Worm (Caenorhabditis elegans) whole organism, young adult: ENCODE data around the gene C44C10.3.

Experiments
- C06A6.2 ChIP-seq: fragments of 200-800 bp; sonication (Bioruptor generic); conservative IDR thresholded peaks from 2 replicates; pipeline ENCODE4 v1.3.6; 2022; ENCODE audit warnings: missing genetic modification characterization, missing compliant biosample characterization
- T07F8.4 ChIP-seq: sonication (generic microtip); optimal IDR thresholded peaks from 2 replicates; lab custom pipeline; 2016; ENCODE audit warnings: mild to moderate bottlenecking, missing genetic modification characterization, moderate library complexity, missing compliant biosample characterization
- Y53F4B.3 ChIP-seq: fragments of 200-800 bp; sonication (Bioruptor generic); IDR thresholded peaks from 2 replicates; pipeline ENCODE4 v1.3.6; 2022; ENCODE audit warnings: missing genetic modification reagents, missing genetic modification characterization, missing compliant biosample characterization
- athp-1 ChIP-seq: sonication (generic microtip); optimal IDR thresholded peaks from 2 replicates; lab custom pipeline; 2017; ENCODE audit warnings: mild to moderate bottlenecking, missing genetic modification characterization, missing compliant biosample characterization
- attf-6 ChIP-seq: fragments of 200-800 bp; sonication (Bioruptor generic); IDR thresholded peaks from 2 replicates; pipeline ENCODE4 v1.3.6; 2022; ENCODE audit warnings: missing genetic modification reagents, missing genetic modification characterization, missing compliant biosample characterization
- hrde-1 ChIP-seq: sonication (generic microtip); optimal IDR thresholded peaks from 2 replicates; lab custom pipeline; 2016; ENCODE audit warnings: missing genetic modification characterization, mild to moderate bottlenecking, missing compliant biosample characterization, moderate library complexity, missing genotype, missing genetic modification reagents, borderline replicate concordance
- madf-3 ChIP-seq: fragments of 200-800 bp; sonication (Bioruptor generic); IDR thresholded peaks from 2 replicates; pipeline ENCODE4 v1.3.6; 2022; ENCODE audit warnings: missing genetic modification reagents, missing genetic modification characterization, missing compliant biosample characterization
- nfyb-1 ChIP-seq: fragments of 200-800 bp; sonication (Bioruptor generic); IDR thresholded peaks from 2 replicates; pipeline ENCODE4 v1.3.6; 2022; ENCODE audit warnings: missing genetic modification reagents, missing genetic modification characterization, missing compliant biosample characterization
- nhr-80 ChIP-seq: sonication (generic microtip); optimal IDR thresholded peaks from 2 replicates; lab custom pipeline; 2016; ENCODE audit warnings: missing genetic modification characterization, missing compliant biosample characterization
- snpc-1.1 ChIP-seq: sonication (generic microtip); optimal IDR thresholded peaks from 2 replicates; lab custom pipeline; 2017; ENCODE audit warnings: missing genetic modification characterization, mild to moderate bottlenecking, missing compliant biosample characterization, antibody characterized with exemption, moderate library complexity, missing genotype, missing genetic modification reagents; ENCODE audit not compliant: insufficient read depth
- snpc-4 ChIP-seq, 5 experiments: fragments of 150-350 bp in 1 of 5; sonication (generic microtip) in 4 of 5; optimal IDR thresholded peaks; 2 replicates each; lab custom pipeline; 2014 to 2018; ENCODE audit warnings: missing genetic modification characterization in 5 of 5, missing biosample characterization in 3 of 5, antibody characterized with exemption in 2 of 5, mild to moderate bottlenecking in 2 of 5, missing compliant biosample characterization in 2 of 5, missing genotype in 2 of 5, moderate library complexity in 2 of 5, missing genetic modification reagents in 1 of 5
- tbx-9 ChIP-seq: sonication (generic microtip); optimal IDR thresholded peaks from 2 replicates; lab custom pipeline; 2016; ENCODE audit warnings: borderline replicate concordance, missing genetic modification characterization, inconsistent platforms, missing compliant biosample characterization
- zfh-2 ChIP-seq: fragments of 200-800 bp; sonication (Bioruptor generic); conservative IDR thresholded peaks from 2 replicates; pipeline ENCODE4 v1.3.6; 2022; ENCODE audit warnings: missing genetic modification reagents, missing genetic modification characterization, missing compliant biosample characterization

DNA sequence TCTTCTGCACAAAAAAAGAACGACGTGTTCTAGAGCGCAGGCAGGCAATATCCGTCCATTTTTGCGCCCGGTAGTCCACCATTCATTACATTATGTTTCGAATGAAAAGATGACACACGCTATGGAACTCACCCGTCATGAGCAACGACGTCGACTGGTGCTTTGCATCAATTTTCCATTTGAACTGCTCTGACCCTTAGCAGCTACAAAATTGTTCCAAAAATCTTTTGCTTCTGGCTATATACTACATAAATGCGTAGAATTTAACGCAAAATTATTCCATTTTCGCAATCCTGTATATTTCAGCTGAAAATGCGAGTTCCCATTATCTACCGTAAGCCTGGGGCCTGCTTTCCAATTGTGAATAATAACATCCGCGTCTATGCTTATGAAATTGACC is 44.0 kb upstream of the C44C10.3 start, which contains the start of gene T04F8.3:
- TF ChIP-seq athp-1 (tag; lab: Kevin White, UChicago) (no peak), tbx-9 (tag; lab: Kevin White, UChicago) (no peak), T07F8.4 (tag; lab: Kevin White, UChicago) (no peak), madf-3 (GFP tag; lab: Robert Waterston, UW) (no peak), C06A6.2 (no peak), snpc-1.1 (tag; lab: Kevin White, UChicago) (no peak), snpc-4 (GFP tag; optimal IDR thresholded peaks at IDR 0.05; lab: Kevin White, UChicago) (no peak), snpc-4 (tag; optimal IDR thresholded peaks at IDR 0.05; lab: Kevin White, UChicago) (no peak), zfh-2 (no peak), attf-6 (GFP tag; lab: Robert Waterston, UW) (no peak), hrde-1 (tag; lab: Kevin White, UChicago) (no peak), nfyb-1 (GFP tag; lab: Robert Waterston, UW) (no peak), nhr-80 (tag; lab: Kevin White, UChicago) (no peak), Y53F4B.3 (GFP tag; lab: Robert Waterston, UW) (no peak)
